Fruit fly (Drosophila melanogaster) whole organism, embryonic: Measurements from ENCODE around the gene CG7728.

ENCODE experiments used
- Adf1 ChIP-seq: fragments of 200-800 bp; sonication (Bioruptor generic); IDR thresholded peaks from 2 replicates; pipeline ENCODE4 v1.3.6; 2022; ENCODE audit warnings: missing biosample characterization, missing genetic modification characterization
- Bdp1 ChIP-seq: fragments of 200-800 bp; sonication (Bioruptor generic); optimal IDR thresholded peaks from 3 replicates; lab custom pipeline; 2016; ENCODE audit warnings: missing biosample characterization, missing genetic modification characterization
- CG10209 ChIP-seq: fragments of 200-800 bp; sonication (Bioruptor generic); optimal IDR thresholded peaks from 3 replicates; lab custom pipeline; 2017; ENCODE audit warnings: missing biosample characterization, mild to moderate bottlenecking, missing genetic modification characterization, missing genetic modification reagents
- CG10274 ChIP-seq: fragments of 200-800 bp; sonication (Bioruptor generic); optimal IDR thresholded peaks from 3 replicates; lab custom pipeline; 2017; ENCODE audit warnings: missing biosample characterization, mild to moderate bottlenecking, missing genetic modification characterization
- CG10654 ChIP-seq: fragments of 200-800 bp; sonication (Bioruptor generic); optimal IDR thresholded peaks from 2 replicates; lab custom pipeline; 2016; ENCODE audit warnings: missing biosample characterization, missing genetic modification characterization
- CG11247 ChIP-seq: fragments of 200-800 bp; sonication (Bioruptor generic); IDR thresholded peaks from 2 replicates; pipeline ENCODE4 v1.3.6; 2022; ENCODE audit warnings: missing biosample characterization, missing genetic modification characterization
- CG1233 ChIP-seq: fragments of 200-800 bp; sonication (Bioruptor generic); optimal IDR thresholded peaks from 4 replicates; lab custom pipeline; 2018; ENCODE audit warnings: missing biosample characterization, mild to moderate bottlenecking, missing genetic modification characterization
- CG12744 ChIP-seq: fragments of 200-800 bp; sonication (Bioruptor generic); optimal IDR thresholded peaks from 2 replicates; lab custom pipeline; 2016; ENCODE audit warnings: missing biosample characterization, missing genetic modification characterization
- CG14014 ChIP-seq: fragments of 200-800 bp; sonication (Bioruptor generic); IDR thresholded peaks from 2 replicates; pipeline ENCODE4 v1.3.6; 2022; ENCODE audit warnings: missing biosample characterization, missing genetic modification characterization
- CG14441 ChIP-seq: fragments of 200-800 bp; sonication (Bioruptor generic); IDR thresholded peaks from 2 replicates; pipeline ENCODE4 v1.3.6; 2022; ENCODE audit warnings: missing biosample characterization, missing genetic modification characterization
- CG16815 ChIP-seq: fragments of 200-800 bp; sonication (Bioruptor generic); optimal IDR thresholded peaks from 3 replicates; lab custom pipeline; 2017; ENCODE audit warnings: missing biosample characterization, mild to moderate bottlenecking, missing genetic modification characterization
- CG17186 ChIP-seq: fragments of 200-800 bp; sonication (Bioruptor generic); optimal IDR thresholded peaks from 3 replicates; lab custom pipeline; 2017; ENCODE audit warnings: missing biosample characterization, missing genetic modification reagents, missing genetic modification characterization
- CG18599 ChIP-seq: fragments of 200-800 bp; sonication (Bioruptor generic); optimal IDR thresholded peaks from 3 replicates; lab custom pipeline; 2017; ENCODE audit warnings: missing biosample characterization, missing genetic modification characterization, mild to moderate bottlenecking, moderate library complexity, missing genetic modification reagents
- CG18764 ChIP-seq: fragments of 200-800 bp; sonication (Bioruptor generic); optimal IDR thresholded peaks from 3 replicates; lab custom pipeline; 2016; ENCODE audit warnings: missing biosample characterization, missing genetic modification characterization
- CG31365 ChIP-seq: fragments of 200-800 bp; sonication (Bioruptor generic); optimal IDR thresholded peaks from 2 replicates; lab custom pipeline; 2018; ENCODE audit warnings: missing biosample characterization, mild to moderate bottlenecking, missing genetic modification characterization
- CG3847 ChIP-seq: fragments of 200-800 bp; sonication (Bioruptor generic); IDR thresholded peaks from 2 replicates; pipeline ENCODE4 v1.3.6; 2022; ENCODE audit warnings: missing biosample characterization, missing genetic modification characterization
- CG4707 ChIP-seq: fragments of 200-800 bp; sonication (Bioruptor generic); optimal IDR thresholded peaks from 2 replicates; lab custom pipeline; 2018; ENCODE audit warnings: missing biosample characterization, mild to moderate bottlenecking, missing genetic modification characterization, moderate library complexity
- CG6689 ChIP-seq: fragments of 200-800 bp; sonication (Bioruptor generic); IDR thresholded peaks from 2 replicates; pipeline ENCODE4 v1.3.6; 2022; ENCODE audit warnings: missing biosample characterization, missing genetic modification characterization
- CG7556 ChIP-seq: fragments of 200-800 bp; sonication (Bioruptor generic); optimal IDR thresholded peaks from 2 replicates; lab custom pipeline; 2017; ENCODE audit warnings: missing biosample characterization, mild to moderate bottlenecking, missing genetic modification characterization
- CG7963 ChIP-seq: fragments of 200-800 bp; sonication (Bioruptor generic); IDR thresholded peaks from 3 replicates; pipeline ENCODE4 v1.3.6; 2022; ENCODE audit warnings: missing biosample characterization, missing genetic modification characterization; ENCODE audit not compliant: partially characterized antibody
- Dip3 ChIP-seq: fragments of 200-800 bp; sonication (Bioruptor generic); optimal IDR thresholded peaks from 3 replicates; lab custom pipeline; 2016; ENCODE audit warnings: missing biosample characterization, missing genetic modification characterization
- HLH54F ChIP-seq: fragments of 200-800 bp; sonication (Bioruptor generic); optimal IDR thresholded peaks from 3 replicates; lab custom pipeline; 2016; ENCODE audit warnings: missing biosample characterization, missing genetic modification characterization
- Jarid2 ChIP-seq: fragments of 200-800 bp; sonication (Bioruptor generic); optimal IDR thresholded peaks from 3 replicates; lab custom pipeline; 2017; ENCODE audit warnings: mild to moderate bottlenecking, missing biosample characterization, missing genetic modification reagents, missing genetic modification characterization
- Lpt ChIP-seq: fragments of >200 bp; optimal IDR thresholded peaks from 2 replicates; lab custom pipeline; 2018; ENCODE audit warnings: missing biosample characterization, missing genetic modification characterization
- Mad ChIP-seq: fragments of 200-800 bp; sonication (Bioruptor generic); optimal IDR thresholded peaks from 2 replicates; lab custom pipeline; 2016; ENCODE audit warnings: missing biosample characterization, missing genetic modification characterization
- Neu2 ChIP-seq: fragments of 200-800 bp; sonication (Bioruptor generic); optimal IDR thresholded peaks from 3 replicates; lab custom pipeline; 2016; ENCODE audit warnings: missing biosample characterization, missing genetic modification characterization, borderline replicate concordance
- Nf-YC ChIP-seq: fragments of 200-800 bp; optimal IDR thresholded peaks from 3 replicates; lab custom pipeline; 2019; ENCODE audit warnings: missing biosample characterization, mild to moderate bottlenecking, missing genetic modification characterization, moderate library complexity
- Sin3A ChIP-seq: fragments of >200 bp; optimal IDR thresholded peaks from 2 replicates; lab custom pipeline; 2018
- Stat92E ChIP-seq, 3 experiments: fragments of >200 bp in 2 of 3; fragments of 200-800 bp in 1 of 3; sonication (Bioruptor generic) in 1 of 3; optimal IDR thresholded peaks; 2 replicates each; lab custom pipeline; 2017 to 2019; ENCODE audit warnings: missing biosample characterization in 3 of 3, missing genetic modification characterization in 3 of 3, mild to moderate bottlenecking in 1 of 3, moderate library complexity in 1 of 3
- ato ChIP-seq: fragments of 200-800 bp; sonication (Bioruptor generic); IDR thresholded peaks from 2 replicates; pipeline ENCODE4 v1.3.6; 2022; ENCODE audit warnings: missing biosample characterization, missing genetic modification characterization; ENCODE audit not compliant: partially characterized antibody
- caup ChIP-seq: fragments of 200-800 bp; sonication (Bioruptor generic); optimal IDR thresholded peaks from 3 replicates; lab custom pipeline; 2017; ENCODE audit warnings: missing biosample characterization, mild to moderate bottlenecking, missing genetic modification characterization, moderate library complexity; ENCODE audit not compliant: severe bottlenecking
- dimm ChIP-seq: fragments of 200-800 bp; sonication (Bioruptor generic); IDR thresholded peaks from 2 replicates; pipeline ENCODE4 v1.3.6; 2022; ENCODE audit warnings: missing biosample characterization, missing genetic modification characterization
- disco-r ChIP-seq: fragments of 200-800 bp; sonication (Bioruptor generic); optimal IDR thresholded peaks from 2 replicates; lab custom pipeline; 2016; ENCODE audit warnings: missing biosample characterization, missing genetic modification characterization
- dmrt11E ChIP-seq: fragments of 200-800 bp; sonication (Bioruptor generic); optimal IDR thresholded peaks from 3 replicates; lab custom pipeline; 2018; ENCODE audit warnings: missing biosample characterization, mild to moderate bottlenecking, missing genetic modification characterization, moderate library complexity
- ems ChIP-seq: fragments of 200-800 bp; sonication (Bioruptor generic); optimal IDR thresholded peaks from 3 replicates; lab custom pipeline; 2016; ENCODE audit warnings: missing biosample characterization, missing genetic modification characterization
- gce ChIP-seq: fragments of 200-800 bp; sonication (Bioruptor generic); IDR thresholded peaks from 3 replicates; pipeline ENCODE4 v1.3.6; 2022; ENCODE audit warnings: missing biosample characterization, missing genetic modification characterization
- gt ChIP-seq: fragments of 200-800 bp; sonication (Bioruptor generic); IDR thresholded peaks from 2 replicates; pipeline ENCODE4 v1.3.6; 2022; ENCODE audit warnings: missing biosample characterization, missing genetic modification characterization
- hbn ChIP-seq: fragments of 200-800 bp; sonication (Bioruptor generic); IDR thresholded peaks from 2 replicates; pipeline ENCODE4 v1.3.6; 2022; ENCODE audit warnings: missing biosample characterization, missing genetic modification characterization; ENCODE audit not compliant: partially characterized antibody
- jing ChIP-seq: fragments of 200-800 bp; sonication (Bioruptor generic); optimal IDR thresholded peaks from 2 replicates; lab custom pipeline; 2018; ENCODE audit warnings: missing biosample characterization, mild to moderate bottlenecking, missing genetic modification characterization
- ken ChIP-seq: fragments of 200-800 bp; sonication (Bioruptor generic); IDR thresholded peaks from 3 replicates; pipeline ENCODE4 v1.3.6; 2022; ENCODE audit warnings: missing biosample characterization, missing genetic modification characterization
- luna ChIP-seq: fragments of 200-800 bp; sonication (Bioruptor generic); optimal IDR thresholded peaks from 2 replicates; lab custom pipeline; 2016; ENCODE audit warnings: missing biosample characterization, missing genetic modification characterization
- nmo ChIP-seq: fragments of 200-800 bp; sonication (Bioruptor generic); optimal IDR thresholded peaks from 2 replicates; lab custom pipeline; 2018; ENCODE audit warnings: missing biosample characterization, mild to moderate bottlenecking, missing genetic modification characterization, moderate library complexity
- pzg ChIP-seq: fragments of 200-800 bp; sonication (Bioruptor generic); optimal IDR thresholded peaks from 3 replicates; lab custom pipeline; 2018; ENCODE audit warnings: missing biosample characterization, mild to moderate bottlenecking, missing genetic modification characterization, moderate library complexity
- ro ChIP-seq: fragments of 200-800 bp; sonication (Bioruptor generic); IDR thresholded peaks from 2 replicates; pipeline ENCODE4 v1.3.6; 2022; ENCODE audit warnings: missing biosample characterization, missing genetic modification characterization
- slbo ChIP-seq: fragments of 200-800 bp; sonication (Bioruptor generic); IDR thresholded peaks from 2 replicates; pipeline ENCODE4 v1.3.6; 2022; ENCODE audit warnings: missing biosample characterization, missing genetic modification characterization
- so ChIP-seq: fragments of 200-800 bp; sonication (Bioruptor generic); IDR thresholded peaks from 3 replicates; pipeline ENCODE4 v1.3.6; 2022; ENCODE audit warnings: missing biosample characterization, missing genetic modification characterization
- sob ChIP-seq: fragments of 200-800 bp; sonication (Bioruptor generic); IDR thresholded peaks from 2 replicates; pipeline ENCODE4 v1.3.6; 2022; ENCODE audit warnings: missing biosample characterization, missing genetic modification characterization
- tin ChIP-seq: fragments of 200-800 bp; sonication (Bioruptor generic); optimal IDR thresholded peaks from 3 replicates; lab custom pipeline; 2016; ENCODE audit warnings: missing biosample characterization, missing genetic modification characterization
- trem ChIP-seq: fragments of 200-800 bp; optimal IDR thresholded peaks from 3 replicates; lab custom pipeline; 2019; ENCODE audit warnings: missing biosample characterization, mild to moderate bottlenecking, missing genetic modification characterization, moderate library complexity
- unpg ChIP-seq: fragments of 200-800 bp; sonication (Bioruptor generic); optimal IDR thresholded peaks from 3 replicates; lab custom pipeline; 2018; ENCODE audit warnings: missing biosample characterization, mild to moderate bottlenecking, missing genetic modification characterization, moderate library complexity

CG7728 gene

DNA sequence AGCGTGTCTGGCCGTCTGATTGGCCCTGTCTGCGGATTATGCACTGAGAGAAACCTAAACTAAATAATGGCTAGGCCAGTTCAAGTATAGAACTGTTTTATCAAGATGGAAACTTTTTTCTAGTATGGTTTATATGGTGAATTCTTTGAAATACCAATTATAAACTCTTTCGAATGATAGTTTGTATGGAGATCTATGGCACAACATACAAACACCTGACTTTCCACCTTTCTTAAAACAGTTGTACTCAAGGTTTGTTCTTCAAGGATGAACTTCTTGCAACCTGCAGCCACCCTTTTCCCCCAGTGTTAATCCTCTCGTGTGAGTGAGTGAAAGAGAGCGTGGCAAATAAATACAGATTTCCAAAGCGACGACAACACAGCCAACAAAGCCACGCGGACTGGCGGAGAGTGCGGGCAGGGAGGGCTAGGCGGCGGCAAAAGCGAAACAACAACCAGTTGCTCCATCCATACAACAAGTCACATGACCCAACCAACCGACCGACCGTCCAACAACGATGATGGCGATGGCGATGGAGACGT lies 12.0 kb upstream of the CG7728 start (continued):
- TF ChIP-seq so (GFP tag; lab: Robert Waterston, UW) (peak; percentile 93), ems (peak; percentile 89), unpg (GFP tag; lab: Kevin White, UChicago) (peak; percentile 88), ro (GFP tag; lab: Robert Waterston, UW) (peak; percentile 51; the same call in 1 of the 2 replicates), caup (peak; percentile 81), Mad (GFP tag; lab: Kevin White, UChicago) (peak; percentile 69), Nf-YC (tag; lab: Kevin White, UChicago) (peak; percentile 74), trem (peak; percentile 23), CG12744 (GFP tag; lab: Kevin White, UChicago) (peak; percentile 65), CG18599 (GFP tag; lab: Kevin White, UChicago) (peak; percentile 91), hbn (GFP tag; lab: Robert Waterston, UW) (no peak), CG10274 (GFP tag; lab: Kevin White, UChicago) (peak; percentile 82), CG14441 (GFP tag; lab: Robert Waterston, UW) (peak; percentile 88), pzg (GFP tag; lab: Kevin White, UChicago) (no peak), sob (peak; percentile 70), CG10654 (GFP tag; lab: Kevin White, UChicago) (peak; percentile 78), Lpt (no peak), CG11247 (peak; percentile 33; the same call in 1 of the 2 replicates), CG7963 (no peak), nmo (peak; percentile 93), dimm (GFP tag; lab: Robert Waterston, UW) (peak; percentile 73), CG17186 (peak; percentile 70), Dip3 (GFP tag; lab: Kevin White, UChicago) (peak; percentile 88), CG7556 (GFP tag; lab: Kevin White, UChicago) (peak; percentile 93), tin (GFP tag; lab: Kevin White, UChicago) (peak; percentile 83), gce (peak; percentile 60; the same call in 1 of the 3 replicates), CG3847 (GFP tag; lab: Robert Waterston, UW) (peak; percentile 88), CG6689 (GFP tag; lab: Robert Waterston, UW) (peak; percentile 89), CG31365 (tag; lab: Kevin White, UChicago) (no peak), ken (GFP tag; lab: Robert Waterston, UW) (peak; percentile 70; the same call in 2 of the 3 replicates), disco-r (GFP tag; lab: Kevin White, UChicago) (peak; percentile 86), Stat92E (GFP tag; optimal IDR thresholded peaks at IDR 0.05; lab: Kevin White, UChicago) (no peak), dmrt11E (tag; lab: Kevin White, UChicago) (peak; percentile 63), gt (GFP tag; lab: Robert Waterston, UW) (peak; percentile 29; the same call in 1 of the 2 replicates), Sin3A (lab: Kevin White, UChicago) (no peak), CG14014 (GFP tag; lab: Robert Waterston, UW) (peak; percentile 89), luna (peak; percentile 76), ato (GFP tag; lab: Robert Waterston, UW) (no peak), slbo (peak; percentile 91), CG1233 (peak; percentile 48), jing (peak; percentile 79), CG10209 (GFP tag; lab: Kevin White, UChicago) (peak; percentile 88), Adf1 (peak; percentile 56), Jarid2 (GFP tag; lab: Kevin White, UChicago) (peak; percentile 67), HLH54F (GFP tag; lab: Kevin White, UChicago) (peak; percentile 89), CG16815 (GFP tag; lab: Kevin White, UChicago) (peak; percentile 73), Neu2 (GFP tag; lab: Kevin White, UChicago) (peak; percentile 17), Bdp1 (GFP tag; lab: Kevin White, UChicago) (peak; percentile 61), CG4707 (peak; percentile 42), CG18764 (GFP tag; lab: Kevin White, UChicago) (peak; percentile 75)
